Worm (Caenorhabditis elegans) whole organism, L4 larva: Measurements from ENCODE around the gene C23G10.7.

ENCODE experiments used
- attf-4 ChIP-seq: sonication (generic microtip); optimal IDR thresholded peaks from 3 replicates; lab custom pipeline; 2017; ENCODE audit warnings: missing biosample characterization, missing genetic modification characterization
- ceh-28 ChIP-seq: fragments of 150-350 bp; optimal IDR thresholded peaks from 2 replicates; lab custom pipeline; 2014; ENCODE audit warnings: missing biosample characterization, missing genetic modification reagents, missing genetic modification characterization
- ceh-82 ChIP-seq: sonication (generic microtip); optimal IDR thresholded peaks from 2 replicates; lab custom pipeline; 2017; ENCODE audit warnings: missing biosample characterization, missing genetic modification characterization
- fkh-10 ChIP-seq: fragments of 150-350 bp; optimal IDR thresholded peaks from 2 replicates; lab custom pipeline; 2014; ENCODE audit warnings: missing biosample characterization, missing genetic modification reagents, missing genetic modification characterization
- lin-38 ChIP-seq: fragments of 200-800 bp; sonication (Bioruptor generic); IDR thresholded peaks from 2 replicates; pipeline ENCODE4 v1.3.6; 2022; ENCODE audit warnings: missing genetic modification reagents, missing genetic modification characterization, missing compliant biosample characterization
- skn-1 ChIP-seq: fragments of 150-350 bp; optimal IDR thresholded peaks from 2 replicates; lab custom pipeline; 2014; ENCODE audit warnings: missing biosample characterization, missing genetic modification characterization
- unc-62 ChIP-seq, 3 experiments: fragments of 150-350 bp in 1 of 3; sonication (generic microtip); optimal IDR thresholded peaks in 2 of 3; peaks in 1 of 3; 1 replicate in 1 of 3; 2 replicates in 2 of 3; lab custom pipeline; 2014 to 2017; ENCODE audit warnings: missing biosample characterization in 3 of 3, missing genetic modification characterization in 3 of 3, missing genetic modification reagents in 3 of 3, missing genotype in 1 of 3
- zag-1 ChIP-seq: fragments of 150-350 bp; optimal IDR thresholded peaks from 2 replicates; lab custom pipeline; 2014; ENCODE audit warnings: missing biosample characterization, missing genetic modification characterization

ce11 chrIII:6163381-6163780 is 34.8 kb downstream of the C23G10.7 start:
- TF ChIP-seq ceh-28 = no peak
- no peak for TF ChIP-seq fkh-10 (GFP tag; lab: Kevin White, UChicago)
- TF ChIP-seq attf-4 = no peak
- TF ChIP-seq lin-38 (GFP tag; lab: Robert Waterston, UW) = no peak
- no peak for TF ChIP-seq skn-1 (tag; lab: Kevin White, UChicago)
- TF ChIP-seq unc-62 (GFP tag; optimal IDR thresholded peaks at IDR 0.05 in 1 of 2; lab: Kevin White, UChicago) = no peak
- TF ChIP-seq unc-62 (tag; optimal IDR thresholded peaks at IDR 0.05; lab: Kevin White, UChicago) = no peak
- TF ChIP-seq zag-1 (tag; lab: Kevin White, UChicago) = no peak
- TF ChIP-seq ceh-82 (tag; lab: Kevin White, UChicago) = no peak
